Worm (Caenorhabditis elegans) whole organism, L2 larva: ENCODE results near the gene F26D2.10.

ENCODE experiments used
- ama-1 ChIP-seq: fragments of 150-350 bp; optimal IDR thresholded peaks from 2 replicates; lab custom pipeline; 2018; ENCODE audit warnings: inconsistent platforms
- nhr-21 ChIP-seq: fragments of 150-350 bp; optimal IDR thresholded peaks from 2 replicates; lab custom pipeline; 2014; ENCODE audit warnings: missing biosample characterization, missing genetic modification characterization
- nhr-23 ChIP-seq: fragments of 150-350 bp; optimal IDR thresholded peaks from 2 replicates; lab custom pipeline; 2014; ENCODE audit warnings: missing biosample characterization, missing genetic modification reagents, missing genetic modification characterization
- snpc-4 ChIP-seq: fragments of 150-350 bp; optimal IDR thresholded peaks from 2 replicates; lab custom pipeline; 2014; ENCODE audit warnings: missing biosample characterization, missing genetic modification characterization
- zag-1 ChIP-seq: fragments of 150-350 bp; optimal IDR thresholded peaks from 2 replicates; lab custom pipeline; 2014; ENCODE audit warnings: missing biosample characterization, missing genetic modification characterization
- ztf-4 ChIP-seq: fragments of 150-350 bp; optimal IDR thresholded peaks from 2 replicates; lab custom pipeline; 2014; ENCODE audit warnings: missing biosample characterization, missing genetic modification characterization

DNA sequence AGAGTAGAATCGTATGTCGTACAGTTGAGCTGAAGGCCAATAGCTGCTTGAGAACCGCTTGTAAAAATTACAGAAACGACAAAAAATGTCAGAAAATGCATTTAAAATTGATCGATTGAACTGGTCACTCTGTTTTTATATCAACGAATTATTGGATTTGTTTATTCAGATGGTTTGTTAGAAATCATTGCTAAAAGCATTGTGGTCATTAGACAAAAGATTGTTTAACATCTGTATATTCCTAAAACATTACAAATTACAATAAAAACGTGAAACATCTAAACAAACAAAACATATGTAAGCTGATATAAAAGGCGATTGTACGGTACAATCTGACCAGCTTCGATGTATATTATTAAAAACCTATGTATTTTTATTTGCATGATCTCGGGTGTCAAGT is 6.1 kb upstream of the F26D2.10 start, which contains the start of the genes F26D2.13 and F26D2.14:
- TF ChIP-seq ama-1 (lab: Kevin White, UChicago) (no peak), ztf-4 (tag; lab: Kevin White, UChicago) (no peak), snpc-4 (tag; lab: Kevin White, UChicago) (no peak), nhr-23 (no peak), nhr-21 (tag; lab: Kevin White, UChicago) (no peak), zag-1 (tag; lab: Kevin White, UChicago) (no peak)
